Fruit fly (Drosophila melanogaster): ENCODE measurements around the gene tnc.
A peak's percentile ranks its signal among the peaks of the same experiment; 100 is the strongest.

Gene tnc

dm6 chr3R:25024895-25025557 is 40.8 kb downstream of the tnc start, which contains the start of the genes EMC6 and Hr96 (continued):
- TF ChIP-seq CG14014 (GFP tag; IDR thresholded peaks at IDR 0.05) (peak; percentile 94), YL-1 (GFP tag; optimal IDR thresholded peaks at IDR 0.05) (peak; percentile 96), tgo (GFP tag; IDR thresholded peaks at IDR 0.05) (peak; percentile 92), inv (GFP tag; IDR thresholded peaks at IDR 0.05; ENCODE audit: partially characterized antibody) (peak; percentile 40), Sox102F (GFP tag; optimal IDR thresholded peaks at IDR 0.05) (peak; percentile 93), Deaf1 (tag; optimal IDR thresholded peaks at IDR 0.05) (peak; percentile 79), CG7987 (GFP tag; optimal IDR thresholded peaks at IDR 0.05) (peak; percentile 86), CG18011 (GFP tag; optimal IDR thresholded peaks at IDR 0.05) (peak; percentile 83), tna (GFP tag; IDR thresholded peaks at IDR 0.05; ENCODE audit: partially characterized antibody) (peak; percentile 82), CTCF (GFP tag; optimal IDR thresholded peaks at IDR 0.05) (peak; percentile 54), onecut (GFP tag; IDR thresholded peaks at IDR 0.05) (peak; percentile 90), Trl (optimal IDR thresholded peaks at IDR 0.05) (no peak), Trl (GFP tag; optimal IDR thresholded peaks at IDR 0.05) (peak; percentile 95), grn (GFP tag; optimal IDR thresholded peaks at IDR 0.05) (peak; percentile 78), stwl (tag; optimal IDR thresholded peaks at IDR 0.05) (peak; percentile 80), tup (GFP tag; optimal IDR thresholded peaks at IDR 0.05) (peak; percentile 91), CG15073 (GFP tag; optimal IDR thresholded peaks at IDR 0.05) (peak; percentile 54), Dref (GFP tag; IDR thresholded peaks at IDR 0.05) (peak; percentile 85), CG8089 (GFP tag; optimal IDR thresholded peaks at IDR 0.05) (peak; percentile 86), cato (GFP tag; optimal IDR thresholded peaks at IDR 0.05; ENCODE audit: borderline replicate concordance) (peak; percentile 92), ERR (GFP tag; optimal IDR thresholded peaks at IDR 0.05) (peak; percentile 82), chinmo (GFP tag; IDR thresholded peaks at IDR 0.05; ENCODE audit: partially characterized antibody) (peak; percentile 56; the same call in 1 of the 4 replicates), CG31441 (GFP tag; IDR thresholded peaks at IDR 0.05) (peak; percentile 94), nom (GFP tag; optimal IDR thresholded peaks at IDR 0.05) (peak; percentile 80), CG8290 (GFP tag; optimal IDR thresholded peaks at IDR 0.05) (no peak), CG8290 (tag; optimal IDR thresholded peaks at IDR 0.05) (peak in 1 of 2 experiments; percentile 98), nerfin-1 (tag; optimal IDR thresholded peaks at IDR 0.05) (peak; percentile 86), cwo (GFP tag; optimal IDR thresholded peaks at IDR 0.05) (peak; percentile 82), Optix (GFP tag; IDR thresholded peaks at IDR 0.05) (peak; percentile 86), Hmx (GFP tag; optimal IDR thresholded peaks at IDR 0.05) (peak; percentile 75), fd3F (GFP tag; optimal IDR thresholded peaks at IDR 0.05) (peak; percentile 91), ci (GFP tag; IDR thresholded peaks at IDR 0.05) (peak; percentile 95), CG2120 (GFP tag; optimal IDR thresholded peaks at IDR 0.05) (peak; percentile 97), crp (GFP tag; optimal IDR thresholded peaks at IDR 0.05) (peak in 1 of 2 experiments; percentile 71), E2f1 (GFP tag; IDR thresholded peaks at IDR 0.05) (peak; percentile 91), CG12391 (tag; optimal IDR thresholded peaks at IDR 0.05) (peak; percentile 96), CG6175 (GFP tag; IDR thresholded peaks at IDR 0.05) (peak; percentile 87), Elba2 (GFP tag; optimal IDR thresholded peaks at IDR 0.05) (peak; percentile 78), jigr1 (GFP tag; IDR thresholded peaks at IDR 0.05) (peak; percentile 62; the same call in 2 of the 3 replicates), CG11723 (GFP tag; optimal IDR thresholded peaks at IDR 0.05) (no peak), CG13296 (GFP tag; optimal IDR thresholded peaks at IDR 0.05) (peak; percentile 92), dm (GFP tag; optimal IDR thresholded peaks at IDR 0.05) (peak; percentile 84), oc (tag; optimal IDR thresholded peaks at IDR 0.05) (no peak), Nf-YB (GFP tag; optimal IDR thresholded peaks at IDR 0.05) (peak; percentile 81), CG1832 (GFP tag; optimal IDR thresholded peaks at IDR 0.05) (no peak), tx (GFP tag; optimal IDR thresholded peaks at IDR 0.05) (peak; percentile 91), CG10209 (GFP tag; optimal IDR thresholded peaks at IDR 0.05) (peak; percentile 90), ranshi (GFP tag; IDR thresholded peaks at IDR 0.05) (peak; percentile 91), CG43689 (GFP tag; IDR thresholded peaks at IDR 0.05) (peak; percentile 79), croc (GFP tag; conservative IDR thresholded peaks at IDR 0.05) (peak; percentile 79)
